Worm (Caenorhabditis elegans) whole organism, young adult: Measurements from ENCODE around the gene C03E10.3.
A peak's percentile ranks its signal among the peaks of the same experiment; 100 is the strongest.

ENCODE experiments used
- D2030.7 ChIP-seq: fragments of 200-800 bp; sonication (Bioruptor generic); IDR thresholded peaks from 2 replicates; pipeline ENCODE4 v1.3.6; 2022; ENCODE audit warnings: missing genetic modification reagents, missing genetic modification characterization, missing compliant biosample characterization
- F22D6.2 ChIP-seq: sonication (generic microtip); optimal IDR thresholded peaks from 2 replicates; lab custom pipeline; 2016; ENCODE audit warnings: mild to moderate bottlenecking, missing genetic modification characterization, missing compliant biosample characterization
- F37B4.10 ChIP-seq: fragments of 200-800 bp; sonication (Bioruptor generic); IDR thresholded peaks from 2 replicates; pipeline ENCODE4 v1.3.6; 2022; ENCODE audit warnings: missing genetic modification characterization, missing compliant biosample characterization
- F55B11.4 ChIP-seq: sonication (generic microtip); optimal IDR thresholded peaks from 2 replicates; lab custom pipeline; 2016; ENCODE audit warnings: missing compliant biosample characterization, missing genetic modification characterization, borderline replicate concordance; ENCODE audit not compliant: insufficient read depth
- T07F8.4 ChIP-seq: sonication (generic microtip); optimal IDR thresholded peaks from 2 replicates; lab custom pipeline; 2016; ENCODE audit warnings: mild to moderate bottlenecking, missing genetic modification characterization, moderate library complexity, missing compliant biosample characterization
- Y53F4B.3 ChIP-seq: fragments of 200-800 bp; sonication (Bioruptor generic); IDR thresholded peaks from 2 replicates; pipeline ENCODE4 v1.3.6; 2022; ENCODE audit warnings: missing genetic modification reagents, missing genetic modification characterization, missing compliant biosample characterization
- Y56A3A.18 ChIP-seq: fragments of 200-800 bp; sonication (Bioruptor generic); IDR thresholded peaks from 2 replicates; pipeline ENCODE4 v1.3.6; 2022; ENCODE audit warnings: missing genetic modification reagents, missing genetic modification characterization, missing compliant biosample characterization
- Y67H2A.10 ChIP-seq: fragments of 200-800 bp; sonication (Bioruptor generic); conservative IDR thresholded peaks from 2 replicates; pipeline ENCODE4 v1.3.6; 2022; ENCODE audit warnings: missing genetic modification reagents, missing genetic modification characterization, missing compliant biosample characterization
- Y79H2A.3 ChIP-seq: fragments of 200-800 bp; sonication (Bioruptor generic); conservative IDR thresholded peaks from 2 replicates; pipeline ENCODE4 v1.3.6; 2022; ENCODE audit warnings: missing genetic modification reagents, missing genetic modification characterization, missing compliant biosample characterization
- ama-1 ChIP-seq, 3 experiments: fragments of 150-350 bp in 1 of 3; sonication (generic microtip) in 2 of 3; optimal IDR thresholded peaks; 2 replicates each; lab custom pipeline; 2014 to 2018; ENCODE audit warnings: missing biosample characterization in 2 of 3, missing genetic modification characterization in 2 of 3, missing genetic modification reagents in 2 of 3
- aptf-2 ChIP-seq: fragments of 200-800 bp; sonication (Bioruptor generic); conservative IDR thresholded peaks from 2 replicates; pipeline ENCODE4 v1.3.6; 2022; ENCODE audit warnings: missing genetic modification reagents, missing genetic modification characterization, missing compliant biosample characterization
- attf-6 ChIP-seq: fragments of 200-800 bp; sonication (Bioruptor generic); IDR thresholded peaks from 2 replicates; pipeline ENCODE4 v1.3.6; 2022; ENCODE audit warnings: missing genetic modification reagents, missing genetic modification characterization, missing compliant biosample characterization
- bed-1 ChIP-seq: fragments of 200-800 bp; sonication (Bioruptor generic); IDR thresholded peaks from 2 replicates; pipeline ENCODE4 v1.3.6; 2022; ENCODE audit warnings: missing genetic modification reagents, missing genetic modification characterization, missing compliant biosample characterization
- ccch-3 ChIP-seq: fragments of 200-800 bp; sonication (Bioruptor generic); optimal IDR thresholded peaks from 2 replicates; lab custom pipeline; 2018; ENCODE audit warnings: mild to moderate bottlenecking, missing genetic modification characterization, missing compliant biosample characterization
- ceh-100 ChIP-seq: fragments of 200-800 bp; sonication (Bioruptor generic); IDR thresholded peaks from 2 replicates; pipeline ENCODE4 v1.3.6; 2022; ENCODE audit warnings: missing genetic modification reagents, missing genetic modification characterization, missing compliant biosample characterization
- ceh-40 ChIP-seq: fragments of 200-800 bp; sonication (Bioruptor generic); IDR thresholded peaks from 2 replicates; pipeline ENCODE4 v1.3.6; 2022; ENCODE audit warnings: missing genetic modification characterization, missing compliant biosample characterization
- ceh-91 ChIP-seq: fragments of 200-800 bp; sonication (Bioruptor generic); IDR thresholded peaks from 2 replicates; pipeline ENCODE4 v1.3.6; 2022; ENCODE audit warnings: missing genetic modification reagents, missing genetic modification characterization, missing compliant biosample characterization
- dox-1 ChIP-seq: fragments of 200-800 bp; sonication (Bioruptor generic); IDR thresholded peaks from 2 replicates; pipeline ENCODE4 v1.3.6; 2022; ENCODE audit warnings: missing genetic modification reagents, missing genetic modification characterization, missing compliant biosample characterization
- efl-1 ChIP-seq: fragments of 150-350 bp; optimal IDR thresholded peaks from 2 replicates; lab custom pipeline; 2014; ENCODE audit warnings: missing biosample characterization, missing genetic modification reagents, missing genetic modification characterization
- egl-18 ChIP-seq: fragments of 200-800 bp; sonication (Bioruptor generic); IDR thresholded peaks from 2 replicates; pipeline ENCODE4 v1.3.6; 2022; ENCODE audit warnings: missing genetic modification reagents, missing genetic modification characterization, missing compliant biosample characterization
- egl-44 ChIP-seq: fragments of 200-800 bp; sonication (Bioruptor generic); IDR thresholded peaks from 2 replicates; pipeline ENCODE4 v1.3.6; 2022; ENCODE audit warnings: missing genetic modification reagents, missing genetic modification characterization, missing compliant biosample characterization
- egrh-3 ChIP-seq: fragments of 200-800 bp; sonication (Bioruptor generic); IDR thresholded peaks from 2 replicates; pipeline ENCODE4 v1.3.6; 2022; ENCODE audit warnings: missing genetic modification reagents, missing genetic modification characterization, missing compliant biosample characterization
- him-1 ChIP-seq: sonication (generic microtip); optimal IDR thresholded peaks from 2 replicates; lab custom pipeline; 2016; ENCODE audit warnings: missing genotype, missing genetic modification reagents, missing genetic modification characterization, missing compliant biosample characterization
- hlh-12 ChIP-seq: sonication (generic microtip); optimal IDR thresholded peaks from 2 replicates; lab custom pipeline; 2016; ENCODE audit warnings: missing genetic modification characterization, missing compliant biosample characterization
- hmg-1.2 ChIP-seq: fragments of 200-800 bp; sonication (Bioruptor generic); IDR thresholded peaks from 2 replicates; pipeline ENCODE4 v1.3.6; 2022; ENCODE audit warnings: missing genetic modification reagents, missing genetic modification characterization, missing compliant biosample characterization
- let-607 ChIP-seq, 2 experiments: fragments of 200-800 bp in 1 of 2; sonication (Bioruptor generic) in 1 of 2; sonication (generic microtip) in 1 of 2; optimal IDR thresholded peaks; 2 replicates each; lab custom pipeline; 2016 to 2018; ENCODE audit warnings: mild to moderate bottlenecking in 2 of 2, missing compliant biosample characterization in 2 of 2, missing genetic modification characterization in 2 of 2, moderate library complexity in 2 of 2, missing genotype in 1 of 2
- lin-26 ChIP-seq: fragments of 200-800 bp; sonication (Bioruptor generic); IDR thresholded peaks from 2 replicates; pipeline ENCODE4 v1.3.6; 2022; ENCODE audit warnings: missing genetic modification reagents, missing genetic modification characterization, missing compliant biosample characterization
- lsl-1 ChIP-seq: fragments of 200-800 bp; sonication (Bioruptor generic); optimal IDR thresholded peaks from 2 replicates; lab custom pipeline; 2018; ENCODE audit warnings: mild to moderate bottlenecking, missing genetic modification characterization, moderate library complexity, missing compliant biosample characterization
- madf-6 ChIP-seq: fragments of 200-800 bp; sonication (Bioruptor generic); IDR thresholded peaks from 2 replicates; pipeline ENCODE4 v1.3.6; 2022; ENCODE audit warnings: missing genetic modification reagents, missing genetic modification characterization, missing compliant biosample characterization
- mcd-1 ChIP-seq: fragments of 200-800 bp; sonication (Bioruptor generic); IDR thresholded peaks from 2 replicates; pipeline ENCODE4 v1.3.6; 2022; ENCODE audit warnings: missing genetic modification reagents, missing genetic modification characterization, missing compliant biosample characterization
- nhr-120 ChIP-seq: fragments of 200-800 bp; sonication (Bioruptor generic); IDR thresholded peaks from 2 replicates; pipeline ENCODE4 v1.3.6; 2022; ENCODE audit warnings: missing genetic modification characterization, missing compliant biosample characterization
- pbrm-1 ChIP-seq: fragments of 200-800 bp; sonication (Bioruptor generic); IDR thresholded peaks from 2 replicates; pipeline ENCODE4 v1.3.6; 2022; ENCODE audit warnings: missing genetic modification reagents, missing genetic modification characterization, missing compliant biosample characterization
- pha-4 ChIP-seq: fragments of 150-350 bp; sonication (generic microtip); optimal IDR thresholded peaks from 2 replicates; lab custom pipeline; 2014; ENCODE audit warnings: missing biosample characterization, missing genetic modification reagents, missing genetic modification characterization
- rcor-1 ChIP-seq: fragments of 200-800 bp; sonication (Bioruptor generic); IDR thresholded peaks from 2 replicates; pipeline ENCODE4 v1.3.6; 2022; ENCODE audit warnings: missing genetic modification reagents, missing genetic modification characterization, missing compliant biosample characterization
- rec-8 ChIP-seq, 2 experiments: sonication (generic microtip); optimal IDR thresholded peaks; 2 replicates each; lab custom pipeline; 2016; ENCODE audit warnings: mild to moderate bottlenecking in 2 of 2, missing genetic modification characterization in 2 of 2, missing genetic modification reagents in 2 of 2, missing genotype in 2 of 2, missing biosample characterization in 1 of 2, missing compliant biosample characterization in 1 of 2, moderate library complexity in 1 of 2
- sdz-38 ChIP-seq: sonication (generic microtip); optimal IDR thresholded peaks from 2 replicates; lab custom pipeline; 2016; ENCODE audit warnings: missing genotype, missing genetic modification characterization, missing compliant biosample characterization
- somi-1 ChIP-seq: fragments of 200-800 bp; sonication (Bioruptor generic); optimal IDR thresholded peaks from 2 replicates; lab custom pipeline; 2018; ENCODE audit warnings: mild to moderate bottlenecking, missing genetic modification characterization, missing compliant biosample characterization
- sptf-2 ChIP-seq: fragments of 200-800 bp; sonication (Bioruptor generic); optimal IDR thresholded peaks from 2 replicates; lab custom pipeline; 2018; ENCODE audit warnings: mild to moderate bottlenecking, missing genetic modification characterization, missing compliant biosample characterization
- unc-130 ChIP-seq: sonication (generic microtip); optimal IDR thresholded peaks from 2 replicates; lab custom pipeline; 2016; ENCODE audit warnings: missing genetic modification reagents, missing genetic modification characterization, missing compliant biosample characterization
- unc-62 ChIP-seq: fragments of 150-350 bp; optimal IDR thresholded peaks from 2 replicates; lab custom pipeline; 2014; ENCODE audit warnings: missing biosample characterization, missing genetic modification reagents, missing genetic modification characterization
- xnd-1 ChIP-seq: sonication (generic microtip); optimal IDR thresholded peaks from 2 replicates; lab custom pipeline; 2016; ENCODE audit warnings: missing genotype, missing genetic modification reagents, missing genetic modification characterization, missing compliant biosample characterization
- ztf-25 ChIP-seq: fragments of 200-800 bp; sonication (Bioruptor generic); IDR thresholded peaks from 2 replicates; pipeline ENCODE4 v1.3.6; 2022; ENCODE audit warnings: missing genetic modification reagents, missing genetic modification characterization, missing compliant biosample characterization
- ztf-28 ChIP-seq: fragments of 200-800 bp; sonication (Bioruptor generic); IDR thresholded peaks from 2 replicates; pipeline ENCODE4 v1.3.6; 2022; ENCODE audit warnings: missing genetic modification reagents, missing genetic modification characterization, missing compliant biosample characterization

The C03E10.3 gene

ce11 chrV:11328613-11329012, 42.4 kb downstream of the C03E10.3 start:
- TF ChIP-seq pbrm-1 (GFP tag; lab: Robert Waterston, UW) = peak; percentile 31; the same call in 1 of the 2 replicates
- peak; percentile 78 for TF ChIP-seq mcd-1
- TF ChIP-seq dox-1 (GFP tag; lab: Robert Waterston, UW) = peak; percentile 53; the same call in 1 of the 2 replicates
- peak; percentile 54 for TF ChIP-seq ceh-91
- peak; percentile 73; the same call in 1 of the 2 replicates for TF ChIP-seq ztf-28 (GFP tag; lab: Robert Waterston, UW)
- TF ChIP-seq egrh-3 = peak; percentile 49; the same call in 1 of the 2 replicates
- 0 out of 2 replicates have a peak, but pooled peaks have one; percentile 37 for TF ChIP-seq D2030.7 (GFP tag; lab: Robert Waterston, UW)
- peak; percentile 92 for TF ChIP-seq ceh-100
- TF ChIP-seq Y67H2A.10 (GFP tag; lab: Robert Waterston, UW) = 0 out of 2 replicates have a peak, but pooled peaks have one; percentile 13
- 0 out of 2 replicates have a peak, but pooled peaks have one; percentile 56 for TF ChIP-seq Y79H2A.3
- peak; percentile 22; the same call in 1 of the 2 replicates for TF ChIP-seq hmg-1.2 (GFP tag; lab: Robert Waterston, UW)

ce11 chrV:11329100-11329499, 42.9 kb downstream of the C03E10.3 start, which contains the start of gene F47G9.6:
Gene F47G9.6 (plus strand): TSS chrV:11329400.
- TF ChIP-seq ccch-3 = no peak
- no peak for TF ChIP-seq F22D6.2 (tag; lab: Kevin White, UChicago)
- TF ChIP-seq sptf-2 (GFP tag; lab: Kevin White, UChicago) = no peak
- TF ChIP-seq attf-6 (GFP tag; lab: Robert Waterston, UW) = no peak
- TF ChIP-seq lsl-1 (GFP tag; lab: Kevin White, UChicago) = no peak
- no peak for TF ChIP-seq F37B4.10
- no peak for TF ChIP-seq egl-18 (GFP tag; lab: Robert Waterston, UW)
- TF ChIP-seq xnd-1 = no peak
- no peak for TF ChIP-seq hlh-12 (tag; lab: Kevin White, UChicago)
- TF ChIP-seq efl-1 (GFP tag; lab: Kevin White, UChicago) = no peak
- no peak for TF ChIP-seq pha-4
- no peak for TF ChIP-seq him-1 (tag; lab: Kevin White, UChicago)
- no peak for TF ChIP-seq aptf-2 (GFP tag; lab: Robert Waterston, UW)

- TF ChIP-seq ztf-25 (GFP tag; lab: Robert Waterston, UW) = peak; percentile 81
- TF ChIP-seq nhr-120 (GFP tag; lab: Robert Waterston, UW) = peak; percentile 35; the same call in 1 of the 2 replicates
- TF ChIP-seq egrh-3 = peak; percentile 31; the same call in 1 of the 2 replicates
- peak; percentile 52; the same call in 1 of the 2 replicates for TF ChIP-seq madf-6 (GFP tag; lab: Robert Waterston, UW)
- 0 out of 2 replicates have a peak, but pooled peaks have one; percentile 37 for TF ChIP-seq pbrm-1 (GFP tag; lab: Robert Waterston, UW)
- TF ChIP-seq Y56A3A.18 = 0 out of 2 replicates have a peak, but pooled peaks have one; percentile 56
- TF ChIP-seq lin-26 = peak; percentile 83
- TF ChIP-seq D2030.7 (GFP tag; lab: Robert Waterston, UW) = peak; percentile 51
- TF ChIP-seq mcd-1 = peak; percentile 46; the same call in 1 of the 2 replicates
- peak; percentile 61 for TF ChIP-seq dox-1 (GFP tag; lab: Robert Waterston, UW)
- TF ChIP-seq rcor-1 (GFP tag; lab: Robert Waterston, UW) = peak; percentile 40; the same call in 1 of the 2 replicates
- TF ChIP-seq hmg-1.2 (GFP tag; lab: Robert Waterston, UW) = peak; percentile 60
Observed at ce11 chrV:11331811-11332210, 45.6 kb downstream of the C03E10.3 start.

ce11 chrV:11334193-11334592, 48.0 kb downstream of the C03E10.3 start, which contains the start of gene T02E9.6:
Gene T02E9.6 (minus strand): TSS chrV:11334293.
- no peak for TF ChIP-seq sdz-38 (tag; lab: Kevin White, UChicago)
- TF ChIP-seq hlh-12 (tag; lab: Kevin White, UChicago) = no peak
- TF ChIP-seq bed-1 (GFP tag; lab: Robert Waterston, UW) = no peak
- TF ChIP-seq rec-8 (tag; optimal IDR thresholded peaks at IDR 0.05; lab: Kevin White, UChicago) = no peak
- TF ChIP-seq T07F8.4 (tag; lab: Kevin White, UChicago) = no peak
- TF ChIP-seq egl-44 (GFP tag; lab: Robert Waterston, UW) = no peak
- no peak for TF ChIP-seq egrh-3
- no peak for TF ChIP-seq let-607 (tag; optimal IDR thresholded peaks at IDR 0.05; lab: Kevin White, UChicago)
- no peak for TF ChIP-seq Y53F4B.3 (GFP tag; lab: Robert Waterston, UW)
- TF ChIP-seq efl-1 (GFP tag; lab: Kevin White, UChicago) = no peak
- TF ChIP-seq him-1 (tag; lab: Kevin White, UChicago) = no peak
- no peak for TF ChIP-seq ama-1 (optimal IDR thresholded peaks at IDR 0.05; lab: Kevin White, UChicago)
- no peak for TF ChIP-seq ama-1 (GFP tag; optimal IDR thresholded peaks at IDR 0.05; lab: Kevin White, UChicago)
- TF ChIP-seq ceh-40 (GFP tag; lab: Robert Waterston, UW) = no peak
- TF ChIP-seq F55B11.4 (tag; lab: Kevin White, UChicago) = no peak
- TF ChIP-seq D2030.7 (GFP tag; lab: Robert Waterston, UW) = no peak
- no peak for TF ChIP-seq somi-1 (GFP tag; lab: Kevin White, UChicago)
- TF ChIP-seq unc-130 (GFP tag; lab: Kevin White, UChicago) = no peak
- TF ChIP-seq unc-62 (GFP tag; lab: Kevin White, UChicago) = no peak
